Fruit fly (Drosophila melanogaster) whole organism, embryonic: Measurements from ENCODE around the gene CG4074.

Source experiments
- CG10431 ChIP-seq: fragments of 200-800 bp; sonication (Bioruptor generic); optimal IDR thresholded peaks from 3 replicates; lab custom pipeline; 2018; ENCODE audit warnings: missing biosample characterization, mild to moderate bottlenecking, missing genetic modification characterization
- CG10979 ChIP-seq: fragments of 200-800 bp; sonication (Bioruptor generic); optimal IDR thresholded peaks from 2 replicates; lab custom pipeline; 2018; ENCODE audit warnings: missing biosample characterization, mild to moderate bottlenecking, missing genetic modification characterization, moderate library complexity
- CG11085 ChIP-seq: fragments of 200-800 bp; sonication (Bioruptor generic); IDR thresholded peaks from 2 replicates; pipeline ENCODE4 v1.3.6; 2022; ENCODE audit warnings: missing biosample characterization, missing genetic modification characterization
- CG12942 ChIP-seq: fragments of 200-800 bp; sonication (Bioruptor generic); optimal IDR thresholded peaks from 3 replicates; lab custom pipeline; 2016; ENCODE audit warnings: missing biosample characterization, missing genetic modification characterization
- CG13775 ChIP-seq: fragments of 200-800 bp; sonication (Bioruptor generic); optimal IDR thresholded peaks from 3 replicates; lab custom pipeline; 2017; ENCODE audit warnings: missing biosample characterization, mild to moderate bottlenecking, missing genetic modification characterization
- CG17568 ChIP-seq: fragments of 200-800 bp; sonication (Bioruptor generic); optimal IDR thresholded peaks from 2 replicates; lab custom pipeline; 2018; ENCODE audit warnings: missing biosample characterization, mild to moderate bottlenecking, missing genetic modification characterization, moderate library complexity
- CG18476 ChIP-seq: fragments of 200-800 bp; sonication (Bioruptor generic); optimal IDR thresholded peaks from 2 replicates; lab custom pipeline; 2016; ENCODE audit warnings: missing biosample characterization, mild to moderate bottlenecking, missing genetic modification characterization
- CG18599 ChIP-seq: fragments of 200-800 bp; sonication (Bioruptor generic); optimal IDR thresholded peaks from 3 replicates; lab custom pipeline; 2017; ENCODE audit warnings: missing biosample characterization, missing genetic modification characterization, mild to moderate bottlenecking, moderate library complexity, missing genetic modification reagents
- CG31224 ChIP-seq: fragments of 200-800 bp; sonication (Bioruptor generic); IDR thresholded peaks from 2 replicates; pipeline ENCODE4 v1.3.6; 2022; ENCODE audit warnings: missing biosample characterization, missing genetic modification characterization
- CG31388 ChIP-seq: fragments of 200-800 bp; sonication (Bioruptor generic); optimal IDR thresholded peaks from 2 replicates; lab custom pipeline; 2016; ENCODE audit warnings: missing biosample characterization, missing genetic modification characterization
- CG32772 ChIP-seq: fragments of 200-800 bp; sonication (Bioruptor generic); IDR thresholded peaks from 2 replicates; pipeline ENCODE4 v1.3.6; 2022; ENCODE audit warnings: missing biosample characterization, missing genetic modification characterization
- CG3995 ChIP-seq: fragments of 200-800 bp; sonication (Bioruptor generic); optimal IDR thresholded peaks from 3 replicates; lab custom pipeline; 2016; ENCODE audit warnings: missing biosample characterization, missing genetic modification characterization
- CG4617 ChIP-seq: fragments of 200-800 bp; sonication (Bioruptor generic); optimal IDR thresholded peaks from 3 replicates; lab custom pipeline; 2016; ENCODE audit warnings: missing biosample characterization, missing genetic modification characterization, borderline replicate concordance
- CG4854 ChIP-seq: fragments of 200-800 bp; sonication (Bioruptor generic); optimal IDR thresholded peaks from 2 replicates; lab custom pipeline; 2016; ENCODE audit warnings: missing biosample characterization, missing genetic modification characterization, inconsistent platforms
- CG7372 ChIP-seq: fragments of 200-800 bp; sonication (Bioruptor generic); IDR thresholded peaks from 2 replicates; pipeline ENCODE4 v1.3.6; 2022; ENCODE audit warnings: missing biosample characterization, missing genetic modification characterization
- CG8281 ChIP-seq: fragments of 200-800 bp; sonication (Bioruptor generic); optimal IDR thresholded peaks from 2 replicates; lab custom pipeline; 2018; ENCODE audit warnings: missing biosample characterization, mild to moderate bottlenecking, missing genetic modification characterization, moderate library complexity
- CG8765 ChIP-seq: fragments of 200-800 bp; sonication (Bioruptor generic); IDR thresholded peaks from 2 replicates; pipeline ENCODE4 v1.3.6; 2022; ENCODE audit warnings: missing biosample characterization, missing genetic modification characterization
- CHES-1-like ChIP-seq: fragments of 200-800 bp; sonication (Bioruptor generic); optimal IDR thresholded peaks from 2 replicates; lab custom pipeline; 2016; ENCODE audit warnings: missing biosample characterization, missing genetic modification characterization
- D19B ChIP-seq: fragments of 200-800 bp; sonication (Bioruptor generic); optimal IDR thresholded peaks from 2 replicates; lab custom pipeline; 2017; ENCODE audit warnings: missing biosample characterization, mild to moderate bottlenecking, missing genetic modification characterization
- Eip74EF ChIP-seq, 2 experiments: fragments of 200-800 bp in 1 of 2; fragments of >200 bp in 1 of 2; sonication (Bioruptor generic) in 1 of 2; optimal IDR thresholded peaks; 2 replicates each; lab custom pipeline; 2017 to 2019; ENCODE audit warnings: missing biosample characterization in 2 of 2, missing genetic modification characterization in 2 of 2, mild to moderate bottlenecking in 1 of 2, moderate library complexity in 1 of 2
- HLH3B ChIP-seq: fragments of 200-800 bp; sonication (Bioruptor generic); IDR thresholded peaks from 2 replicates; pipeline ENCODE4 v1.3.6; 2022; ENCODE audit warnings: missing biosample characterization, missing genetic modification characterization
- HLH54F ChIP-seq: fragments of 200-800 bp; sonication (Bioruptor generic); optimal IDR thresholded peaks from 3 replicates; lab custom pipeline; 2016; ENCODE audit warnings: missing biosample characterization, missing genetic modification characterization
- Hey ChIP-seq: fragments of 200-800 bp; sonication (Bioruptor generic); optimal IDR thresholded peaks from 3 replicates; lab custom pipeline; 2018; ENCODE audit warnings: missing biosample characterization, mild to moderate bottlenecking, missing genetic modification characterization
- HmgZ ChIP-seq: fragments of 200-800 bp; sonication (Bioruptor generic); optimal IDR thresholded peaks from 2 replicates; lab custom pipeline; 2018; ENCODE audit warnings: missing biosample characterization, mild to moderate bottlenecking, missing genetic modification characterization
- Lhr ChIP-seq: fragments of 200-800 bp; sonication (Bioruptor generic); optimal IDR thresholded peaks from 3 replicates; lab custom pipeline; 2017; ENCODE audit warnings: mild to moderate bottlenecking, missing biosample characterization, missing genetic modification reagents, missing genetic modification characterization
- Lim3 ChIP-seq: fragments of 200-800 bp; sonication (Bioruptor generic); IDR thresholded peaks from 2 replicates; pipeline ENCODE4 v1.3.6; 2022; ENCODE audit warnings: missing biosample characterization, missing genetic modification characterization
- Max ChIP-seq: fragments of 200-800 bp; sonication (Bioruptor generic); optimal IDR thresholded peaks from 2 replicates; lab custom pipeline; 2016; ENCODE audit warnings: missing biosample characterization, mild to moderate bottlenecking, missing genetic modification characterization
- Mrtf ChIP-seq: fragments of 200-800 bp; sonication (Bioruptor generic); IDR thresholded peaks from 3 replicates; pipeline ENCODE4 v1.3.6; 2022; ENCODE audit warnings: missing biosample characterization, missing genetic modification characterization
- Myb ChIP-seq: fragments of 200-800 bp; sonication (Bioruptor generic); optimal IDR thresholded peaks from 2 replicates; lab custom pipeline; 2016; ENCODE audit warnings: missing biosample characterization, missing genetic modification characterization
- Neu2 ChIP-seq: fragments of 200-800 bp; sonication (Bioruptor generic); optimal IDR thresholded peaks from 3 replicates; lab custom pipeline; 2016; ENCODE audit warnings: missing biosample characterization, missing genetic modification characterization, borderline replicate concordance
- Scr ChIP-seq: fragments of 200-800 bp; sonication (Bioruptor generic); IDR thresholded peaks from 2 replicates; pipeline ENCODE4 v1.3.6; 2022; ENCODE audit warnings: missing biosample characterization, missing genetic modification characterization; ENCODE audit not compliant: partially characterized antibody
- Sox102F ChIP-seq: fragments of 200-800 bp; sonication (Bioruptor generic); optimal IDR thresholded peaks from 2 replicates; lab custom pipeline; 2018; ENCODE audit warnings: missing biosample characterization, mild to moderate bottlenecking, missing genetic modification characterization, moderate library complexity
- Xrp1 ChIP-seq: fragments of 200-800 bp; sonication (Bioruptor generic); IDR thresholded peaks from 2 replicates; pipeline ENCODE4 v1.3.6; 2022; ENCODE audit warnings: missing biosample characterization, missing genetic modification characterization
- abd-A ChIP-seq: fragments of 200-800 bp; sonication (Bioruptor generic); optimal IDR thresholded peaks from 3 replicates; lab custom pipeline; 2019; ENCODE audit warnings: missing biosample characterization, mild to moderate bottlenecking, missing genetic modification characterization, moderate library complexity
- cg ChIP-seq: fragments of 200-800 bp; sonication (Bioruptor generic); optimal IDR thresholded peaks from 3 replicates; lab custom pipeline; 2019; ENCODE audit warnings: missing biosample characterization, mild to moderate bottlenecking, missing genetic modification characterization, moderate library complexity
- da ChIP-seq: fragments of 200-800 bp; sonication (Bioruptor generic); optimal IDR thresholded peaks from 2 replicates; lab custom pipeline; 2016; ENCODE audit warnings: missing biosample characterization, missing genetic modification characterization
- ems ChIP-seq: fragments of 200-800 bp; sonication (Bioruptor generic); optimal IDR thresholded peaks from 3 replicates; lab custom pipeline; 2016; ENCODE audit warnings: missing biosample characterization, missing genetic modification characterization
- gsb ChIP-seq: fragments of 200-800 bp; sonication (Bioruptor generic); IDR thresholded peaks from 2 replicates; pipeline ENCODE4 v1.3.6; 2022; ENCODE audit warnings: missing biosample characterization, missing genetic modification characterization
- hth ChIP-seq: fragments of >200 bp; optimal IDR thresholded peaks from 2 replicates; lab custom pipeline; 2017; ENCODE audit warnings: inconsistent platforms
- lbe ChIP-seq: fragments of 200-800 bp; sonication (Bioruptor generic); optimal IDR thresholded peaks from 2 replicates; lab custom pipeline; 2016; ENCODE audit warnings: missing biosample characterization, mild to moderate bottlenecking, missing genetic modification characterization
- lilli ChIP-seq: fragments of 200-800 bp; sonication (Bioruptor generic); optimal IDR thresholded peaks from 3 replicates; lab custom pipeline; 2016; ENCODE audit warnings: missing biosample characterization, missing genetic modification characterization
- phol ChIP-seq: fragments of 200-800 bp; sonication (Bioruptor generic); optimal IDR thresholded peaks from 3 replicates; lab custom pipeline; 2018; ENCODE audit warnings: missing biosample characterization, mild to moderate bottlenecking, missing genetic modification characterization, moderate library complexity
- pnt ChIP-seq: fragments of 200-800 bp; sonication (Bioruptor generic); optimal IDR thresholded peaks from 3 replicates; lab custom pipeline; 2016; ENCODE audit warnings: missing biosample characterization, missing genetic modification characterization
- ro ChIP-seq: fragments of 200-800 bp; sonication (Bioruptor generic); IDR thresholded peaks from 2 replicates; pipeline ENCODE4 v1.3.6; 2022; ENCODE audit warnings: missing biosample characterization, missing genetic modification characterization
- run ChIP-seq: fragments of 200-800 bp; sonication (Bioruptor generic); optimal IDR thresholded peaks from 3 replicates; lab custom pipeline; 2018; ENCODE audit warnings: missing biosample characterization, mild to moderate bottlenecking, missing genetic modification characterization
- schlank ChIP-seq: fragments of 200-800 bp; sonication (Bioruptor generic); optimal IDR thresholded peaks from 2 replicates; lab custom pipeline; 2018; ENCODE audit warnings: missing biosample characterization, mild to moderate bottlenecking, missing genetic modification characterization
- shn ChIP-seq: fragments of 200-800 bp; sonication (Bioruptor generic); optimal IDR thresholded peaks from 3 replicates; lab custom pipeline; 2016; ENCODE audit warnings: missing biosample characterization, missing genetic modification characterization
- sob ChIP-seq: fragments of 200-800 bp; sonication (Bioruptor generic); IDR thresholded peaks from 2 replicates; pipeline ENCODE4 v1.3.6; 2022; ENCODE audit warnings: missing biosample characterization, missing genetic modification characterization
- stwl ChIP-seq: fragments of 200-800 bp; sonication (Bioruptor generic); optimal IDR thresholded peaks from 3 replicates; lab custom pipeline; 2018; ENCODE audit warnings: missing biosample characterization, mild to moderate bottlenecking, missing genetic modification characterization, moderate library complexity

Gene CG4074

dm6 chr3L:20771891-20772646 lies 2.8 kb upstream of the CG4074 start (continued):
- TF ChIP-seq CG18599 (GFP tag; lab: Kevin White, UChicago) = peak; percentile 81
- peak; percentile 59 for TF ChIP-seq sob (GFP tag; lab: Robert Waterston, UW)
- peak; percentile 24 for TF ChIP-seq Myb (GFP tag; lab: Kevin White, UChicago)
- peak; percentile 57; the same call in 1 of the 3 replicates for TF ChIP-seq Mrtf (GFP tag; lab: Robert Waterston, UW)
- peak; percentile 23 for TF ChIP-seq stwl (tag; lab: Kevin White, UChicago)
- TF ChIP-seq Xrp1 (GFP tag; lab: Robert Waterston, UW) = peak; percentile 87
- TF ChIP-seq CG8281 = peak; percentile 33
- TF ChIP-seq HmgZ (tag; lab: Kevin White, UChicago) = peak; percentile 63
- no peak for TF ChIP-seq Neu2 (GFP tag; lab: Kevin White, UChicago)
- TF ChIP-seq CHES-1-like (GFP tag; lab: Kevin White, UChicago) = peak; percentile 73
- peak; percentile 49 for TF ChIP-seq lbe
- peak; percentile 32 for TF ChIP-seq CG31388 (GFP tag; lab: Kevin White, UChicago)
- TF ChIP-seq CG4854 (GFP tag; lab: Kevin White, UChicago) = peak; percentile 66
- peak; percentile 30 for TF ChIP-seq pnt (GFP tag; lab: Kevin White, UChicago)
- no peak for TF ChIP-seq phol
- peak; percentile 84 for TF ChIP-seq lilli (GFP tag; lab: Kevin White, UChicago)
- peak; percentile 84 for TF ChIP-seq Sox102F
- TF ChIP-seq run (tag; lab: Kevin White, UChicago) = peak; percentile 68
- TF ChIP-seq ro (GFP tag; lab: Robert Waterston, UW) = 0 out of 2 replicates have a peak, but pooled peaks have one; percentile 32
- TF ChIP-seq da (GFP tag; lab: Kevin White, UChicago) = no peak
- TF ChIP-seq CG3995 (GFP tag; lab: Kevin White, UChicago) = no peak
- TF ChIP-seq CG18476 (GFP tag; lab: Kevin White, UChicago) = peak; percentile 78
- TF ChIP-seq D19B (GFP tag; lab: Kevin White, UChicago) = peak; percentile 50
- peak in 1 of 2 experiments; percentile 75 for TF ChIP-seq Eip74EF (GFP tag; optimal IDR thresholded peaks at IDR 0.05; lab: Kevin White, UChicago)
- no peak for TF ChIP-seq hth
- no peak for TF ChIP-seq CG10431 (GFP tag; lab: Kevin White, UChicago)
- TF ChIP-seq CG7372 (GFP tag; lab: Robert Waterston, UW) = peak; percentile 55; the same call in 1 of the 2 replicates
- no peak for TF ChIP-seq Hey
- TF ChIP-seq gsb (GFP tag; lab: Robert Waterston, UW) = peak; percentile 57
- TF ChIP-seq CG4617 (GFP tag; lab: Kevin White, UChicago) = peak; percentile 52
- peak; percentile 66; the same call in 1 of the 2 replicates for TF ChIP-seq CG32772 (GFP tag; lab: Robert Waterston, UW)
- peak; percentile 82 for TF ChIP-seq CG10979 (tag; lab: Kevin White, UChicago)
- TF ChIP-seq HLH3B (GFP tag; lab: Robert Waterston, UW) = peak; percentile 67; the same call in 1 of the 2 replicates
- peak; percentile 63 for TF ChIP-seq CG17568 (GFP tag; lab: Kevin White, UChicago)
- peak; percentile 74 for TF ChIP-seq cg (GFP tag; lab: Kevin White, UChicago)
- TF ChIP-seq Scr (GFP tag; lab: Robert Waterston, UW) = no peak
- peak; percentile 41 for TF ChIP-seq shn (GFP tag; lab: Kevin White, UChicago)
- peak; percentile 75 for TF ChIP-seq CG13775 (GFP tag; lab: Kevin White, UChicago)
- peak; percentile 51 for TF ChIP-seq HLH54F (GFP tag; lab: Kevin White, UChicago)
- TF ChIP-seq schlank = peak; percentile 50
- no peak for TF ChIP-seq Lim3 (GFP tag; lab: Robert Waterston, UW)
- no peak for TF ChIP-seq abd-A (tag; lab: Kevin White, UChicago)
- peak; percentile 64 for TF ChIP-seq CG12942 (GFP tag; lab: Kevin White, UChicago)
- peak; percentile 75 for TF ChIP-seq Max (GFP tag; lab: Kevin White, UChicago)
- TF ChIP-seq CG8765 (GFP tag; lab: Robert Waterston, UW) = no peak
- peak; percentile 47 for TF ChIP-seq Lhr (GFP tag; lab: Kevin White, UChicago)
- peak; percentile 63 for TF ChIP-seq ems (GFP tag; lab: Kevin White, UChicago)
- peak; percentile 60 for TF ChIP-seq CG31224 (GFP tag; lab: Robert Waterston, UW)
- TF ChIP-seq CG11085 = peak; percentile 64; the same call in 1 of the 2 replicates
